Worm (Caenorhabditis elegans): ENCODE data around the gene C17A2.3.

DNA sequence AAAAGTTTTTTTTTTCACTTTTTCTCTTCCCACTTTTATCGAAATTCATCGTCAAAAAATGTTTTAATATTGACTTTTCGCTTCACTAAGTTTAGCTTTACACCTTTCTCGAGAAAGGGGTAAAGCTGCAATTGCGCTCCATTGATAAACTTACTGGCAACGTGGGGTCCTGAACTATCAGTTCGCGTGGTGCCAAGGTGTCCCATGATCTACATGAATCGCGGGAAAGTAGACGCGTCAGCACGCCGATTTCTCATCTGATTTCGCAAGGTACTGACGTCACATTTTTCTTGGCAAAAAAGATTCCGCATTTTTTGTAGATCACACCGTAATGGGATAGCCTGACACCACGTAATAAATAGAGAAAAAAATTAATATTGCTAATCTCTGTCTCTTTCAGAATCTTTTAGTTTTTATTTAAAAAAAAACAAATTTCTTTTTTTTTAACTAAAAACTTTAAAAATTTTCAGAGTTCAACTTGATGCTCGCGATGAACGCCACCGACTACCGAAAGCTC is 31.5 kb upstream of the C17A2.3 start, which contains the start of gene lido-15:
- TF ChIP-seq F13H6.1 (tag; optimal IDR thresholded peaks at IDR 0.05) (no peak), mec-3 (tag; optimal IDR thresholded peaks at IDR 0.05; ENCODE audit: borderline replicate concordance) (no peak), dve-1 (tag; optimal IDR thresholded peaks at IDR 0.05) (no peak), T23F11.4 (GFP tag; optimal IDR thresholded peaks at IDR 0.05) (no peak), sox-4 (tag; optimal IDR thresholded peaks at IDR 0.05) (no peak), npax-4 (tag; optimal IDR thresholded peaks at IDR 0.05) (no peak), tbx-2 (tag; optimal IDR thresholded peaks at IDR 0.05) (no peak), odd-2 (tag; optimal IDR thresholded peaks at IDR 0.05) (no peak), ceh-18 (tag; optimal IDR thresholded peaks at IDR 0.05) (no peak), rnt-1 (tag; optimal IDR thresholded peaks at IDR 0.05) (no peak), sdc-2 (tag; optimal IDR thresholded peaks at IDR 0.05) (no peak), pqm-1 (tag; optimal IDR thresholded peaks at IDR 0.05) (no peak), lim-6 (tag; optimal IDR thresholded peaks at IDR 0.05) (no peak)

All from whole organism, late embryonic.